Fruit fly (Drosophila melanogaster): ENCODE measurements around the gene CG3473.

Gene CG3473

DNA sequence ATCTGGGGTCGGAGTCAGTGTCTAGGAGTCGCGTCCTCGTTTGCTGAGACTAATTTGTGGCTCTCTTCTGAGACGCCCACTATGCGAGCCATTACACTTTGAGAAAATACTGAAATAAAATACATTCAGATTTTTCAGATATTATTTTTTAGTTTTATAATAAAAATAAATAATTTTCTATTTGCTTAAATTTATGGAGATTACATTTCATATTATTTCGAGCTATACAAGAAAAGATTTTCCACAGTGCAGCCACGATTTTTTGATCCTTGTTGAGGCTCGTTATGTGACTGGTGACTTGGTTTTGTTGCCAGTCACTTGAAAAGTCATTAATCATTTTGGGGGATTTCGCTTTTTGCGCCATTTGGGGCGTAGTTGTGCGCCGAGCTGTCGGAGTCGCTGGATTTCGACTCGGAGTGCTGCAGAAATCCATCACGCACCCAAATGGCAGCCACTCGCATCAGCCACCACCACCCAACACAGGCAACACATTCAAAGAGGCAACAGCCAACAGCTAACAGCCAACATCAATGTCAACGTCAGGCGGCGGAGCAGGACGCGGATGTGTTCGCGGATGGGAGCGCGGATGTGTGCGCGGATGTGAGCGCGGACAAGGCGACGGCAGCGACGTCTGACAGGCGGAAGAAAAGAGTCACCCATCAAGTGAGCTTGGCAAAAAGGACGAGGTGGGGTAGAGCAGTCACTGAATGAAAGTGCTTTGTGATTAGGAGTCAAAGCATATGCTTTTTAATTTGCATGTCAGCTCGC is 23.4 kb upstream of the CG3473 start (continued):
- peak; percentile 6 for TF ChIP-seq tio (GFP tag; optimal IDR thresholded peaks at IDR 0.05)
- TF ChIP-seq CG9727 (GFP tag; optimal IDR thresholded peaks at IDR 0.05) = peak; percentile 61
- 0 out of 2 replicates have a peak, but pooled peaks have one; percentile 14 for TF ChIP-seq CG32772 (GFP tag; IDR thresholded peaks at IDR 0.05)
- peak; percentile 10 for TF ChIP-seq slou (GFP tag; optimal IDR thresholded peaks at IDR 0.05)
- TF ChIP-seq CoRest (tag; optimal IDR thresholded peaks at IDR 0.05) = peak; percentile 23
- TF ChIP-seq CG30403 (GFP tag; optimal IDR thresholded peaks at IDR 0.05) = peak; percentile 22
- no peak for TF ChIP-seq Atf6 (GFP tag; IDR thresholded peaks at IDR 0.05)
- peak; percentile 17 for TF ChIP-seq Ssrp (tag; optimal IDR thresholded peaks at IDR 0.05)
- peak; percentile 0 to 29 for TF ChIP-seq bsh (GFP tag; optimal IDR thresholded peaks at IDR 0.05)
- TF ChIP-seq CG18599 (GFP tag; optimal IDR thresholded peaks at IDR 0.05) = peak; percentile 35
- TF ChIP-seq D19A (tag; optimal IDR thresholded peaks at IDR 0.05) = peak; percentile 37
- TF ChIP-seq Hmx (GFP tag; optimal IDR thresholded peaks at IDR 0.05) = no peak
- peak; percentile 43 for TF ChIP-seq gsb-n (tag; optimal IDR thresholded peaks at IDR 0.05)
- TF ChIP-seq CG6689 (GFP tag; IDR thresholded peaks at IDR 0.05) = 0 out of 2 replicates have a peak, but pooled peaks have one; percentile 13
- TF ChIP-seq CG15269 (tag; optimal IDR thresholded peaks at IDR 0.05) = peak; percentile 25
- TF ChIP-seq CG15696 (tag; optimal IDR thresholded peaks at IDR 0.05) = peak; percentile 59
- no peak for TF ChIP-seq ind (GFP tag; optimal IDR thresholded peaks at IDR 0.05)
- peak; percentile 45; the same call in 2 of the 3 replicates for TF ChIP-seq row (GFP tag; IDR thresholded peaks at IDR 0.05)
- TF ChIP-seq prd (optimal IDR thresholded peaks at IDR 0.05) = no peak
- TF ChIP-seq prd (GFP tag; IDR thresholded peaks at IDR 0.05) = peak; percentile 47; the same call in 2 of the 3 replicates
- TF ChIP-seq Meics (GFP tag; optimal IDR thresholded peaks at IDR 0.05) = peak; percentile 25
- peak; percentile 30; the same call in 1 of the 2 replicates for TF ChIP-seq slbo (GFP tag; IDR thresholded peaks at IDR 0.05)
- peak; percentile 51 for TF ChIP-seq CG7556 (GFP tag; optimal IDR thresholded peaks at IDR 0.05)
- TF ChIP-seq Hr51 (GFP tag; optimal IDR thresholded peaks at IDR 0.05) = peak in 1 of 2 experiments; percentile 52
- TF ChIP-seq CG17829 (tag; optimal IDR thresholded peaks at IDR 0.05) = peak; percentile 1
- TF ChIP-seq hkb (optimal IDR thresholded peaks at IDR 0.05) = no peak
- peak; percentile 30; the same call in 1 of the 2 replicates for TF ChIP-seq hkb (GFP tag; IDR thresholded peaks at IDR 0.05)
- peak; percentile 97 for TF ChIP-seq CG13775 (GFP tag; optimal IDR thresholded peaks at IDR 0.05)
- no peak for TF ChIP-seq CG15073 (GFP tag; optimal IDR thresholded peaks at IDR 0.05)
- peak; percentile 32; the same call in 1 of the 2 replicates for TF ChIP-seq CG31441 (GFP tag; IDR thresholded peaks at IDR 0.05)
- TF ChIP-seq B-H1 (GFP tag; IDR thresholded peaks at IDR 0.05) = no peak

DNA sequence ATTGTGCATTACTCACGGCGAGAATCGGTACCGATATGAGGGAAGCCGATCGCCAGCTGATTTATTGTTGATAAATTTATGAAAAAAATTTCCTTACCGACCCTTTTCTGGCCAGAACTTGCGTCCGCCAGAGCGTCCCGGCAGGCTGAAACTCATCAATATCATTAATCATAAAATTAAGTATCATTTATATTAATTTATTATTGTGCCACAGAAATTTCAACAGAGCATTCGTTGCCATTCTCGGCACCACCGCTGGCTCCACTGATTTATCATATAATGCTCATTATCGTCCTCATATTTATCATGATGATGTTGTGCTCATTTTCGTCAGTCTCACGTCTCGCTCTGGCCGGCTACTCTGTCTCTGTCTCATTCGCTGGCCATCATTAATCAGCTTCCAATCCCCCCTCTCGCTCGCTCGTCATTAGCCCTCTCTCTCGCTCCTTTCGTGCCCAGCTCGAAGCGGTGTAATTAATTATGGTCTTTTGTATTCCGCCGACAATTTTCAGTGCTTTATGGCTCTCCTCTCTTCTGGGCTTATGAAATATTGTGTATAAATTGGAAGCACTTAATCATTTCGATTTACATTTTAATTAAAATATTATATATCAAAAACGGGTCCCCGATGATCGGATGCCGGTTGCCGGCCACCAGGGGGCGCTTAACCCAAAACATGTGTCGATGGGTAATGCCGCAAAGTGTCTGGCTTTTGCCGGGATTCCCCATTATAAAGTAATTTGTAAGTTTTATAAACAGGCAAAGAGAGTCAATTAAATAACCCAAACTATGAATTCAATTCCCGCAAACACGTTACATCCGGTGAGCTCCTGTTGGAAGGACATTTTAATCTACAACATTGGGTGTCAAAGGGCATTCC is 17.4 kb upstream of the CG3473 start:
- no peak for TF ChIP-seq scrt (GFP tag; optimal IDR thresholded peaks at IDR 0.05)
- TF ChIP-seq yki (optimal IDR thresholded peaks at IDR 0.05) = no peak
- TF ChIP-seq pum (GFP tag; optimal IDR thresholded peaks at IDR 0.05) = no peak
- TF ChIP-seq CG10267 (tag; optimal IDR thresholded peaks at IDR 0.05) = no peak
- TF ChIP-seq Nf-YA (GFP tag; IDR thresholded peaks at IDR 0.05) = no peak
- peak; percentile 66 for TF ChIP-seq lab (GFP tag; optimal IDR thresholded peaks at IDR 0.05)
- no peak for TF ChIP-seq tna (GFP tag; IDR thresholded peaks at IDR 0.05; ENCODE audit: partially characterized antibody)
- no peak for TF ChIP-seq CG8089 (GFP tag; optimal IDR thresholded peaks at IDR 0.05)
- TF ChIP-seq CG1602 (GFP tag; optimal IDR thresholded peaks at IDR 0.05) = no peak
- no peak for TF ChIP-seq chinmo (GFP tag; IDR thresholded peaks at IDR 0.05; ENCODE audit: partially characterized antibody)
- peak; percentile 86 for TF ChIP-seq CG1832 (GFP tag; optimal IDR thresholded peaks at IDR 0.05)
- no peak for TF ChIP-seq wdn (GFP tag; IDR thresholded peaks at IDR 0.05)
- no peak for TF ChIP-seq CG10462 (GFP tag; optimal IDR thresholded peaks at IDR 0.05)
- TF ChIP-seq CG4730 (GFP tag; IDR thresholded peaks at IDR 0.05) = no peak
- TF ChIP-seq Elba2 (GFP tag; optimal IDR thresholded peaks at IDR 0.05) = no peak
- TF ChIP-seq Bgb (GFP tag; IDR thresholded peaks at IDR 0.05; ENCODE audit: partially characterized antibody) = peak; percentile 25; the same call in 1 of the 2 replicates
- TF ChIP-seq Hmr (GFP tag; optimal IDR thresholded peaks at IDR 0.05) = no peak
- no peak for TF ChIP-seq B-H2 (GFP tag; optimal IDR thresholded peaks at IDR 0.05)

Measured in whole organism, embryonic.